Worm (Caenorhabditis elegans): ENCODE measurements around the gene sws-1.

- TF ChIP-seq tbx-11 (GFP tag; IDR thresholded peaks at IDR 0.05) = no peak
- no peak for TF ChIP-seq pes-1 (GFP tag; IDR thresholded peaks at IDR 0.05)
Observed at ce11 chrV:19019239-19019638, 38.0 kb upstream of the sws-1 start.
